Fruit fly (Drosophila melanogaster) whole organism, embryonic: Measurements from ENCODE around the gene CG42656.

ENCODE experiments used
- Abd-B ChIP-seq: fragments of 200-800 bp; sonication (Bioruptor generic); optimal IDR thresholded peaks from 2 replicates; lab custom pipeline; 2018; ENCODE audit warnings: missing biosample characterization, mild to moderate bottlenecking, missing genetic modification characterization, moderate library complexity
- Bgb ChIP-seq: fragments of 200-800 bp; sonication (Bioruptor generic); IDR thresholded peaks from 2 replicates; pipeline ENCODE4 v1.3.6; 2022; ENCODE audit warnings: missing biosample characterization, missing genetic modification characterization; ENCODE audit not compliant: partially characterized antibody
- CG10321 ChIP-seq: fragments of 200-800 bp; sonication (Bioruptor generic); IDR thresholded peaks from 2 replicates; pipeline ENCODE4 v1.3.6; 2022; ENCODE audit warnings: missing biosample characterization, missing genetic modification characterization
- CG10431 ChIP-seq: fragments of 200-800 bp; sonication (Bioruptor generic); optimal IDR thresholded peaks from 3 replicates; lab custom pipeline; 2018; ENCODE audit warnings: missing biosample characterization, mild to moderate bottlenecking, missing genetic modification characterization
- CG10959 ChIP-seq: fragments of 200-800 bp; sonication (Bioruptor generic); IDR thresholded peaks from 2 replicates; pipeline ENCODE4 v1.3.6; 2022; ENCODE audit warnings: missing biosample characterization, missing genetic modification characterization
- CG12659 ChIP-seq: fragments of 200-800 bp; sonication (Bioruptor generic); optimal IDR thresholded peaks from 3 replicates; lab custom pipeline; 2017; ENCODE audit warnings: mild to moderate bottlenecking, missing biosample characterization, missing genetic modification reagents, missing genetic modification characterization
- CG13296 ChIP-seq: fragments of 200-800 bp; sonication (Bioruptor generic); optimal IDR thresholded peaks from 3 replicates; lab custom pipeline; 2018; ENCODE audit warnings: missing biosample characterization, mild to moderate bottlenecking, missing genetic modification characterization
- CG15073 ChIP-seq: fragments of 200-800 bp; sonication (Bioruptor generic); optimal IDR thresholded peaks from 2 replicates; lab custom pipeline; 2016; ENCODE audit warnings: missing biosample characterization, missing genetic modification characterization
- CG15479 ChIP-seq: fragments of 200-800 bp; sonication (Bioruptor generic); optimal IDR thresholded peaks from 3 replicates; lab custom pipeline; 2019; ENCODE audit warnings: missing biosample characterization, mild to moderate bottlenecking, missing genetic modification characterization, moderate library complexity
- CG15514 ChIP-seq: fragments of 200-800 bp; sonication (Bioruptor generic); optimal IDR thresholded peaks from 3 replicates; lab custom pipeline; 2017; ENCODE audit warnings: missing biosample characterization, missing genetic modification characterization, mild to moderate bottlenecking, moderate library complexity, missing genetic modification reagents
- CG1603 ChIP-seq: fragments of 200-800 bp; sonication (Bioruptor generic); optimal IDR thresholded peaks from 2 replicates; lab custom pipeline; 2019; ENCODE audit warnings: missing biosample characterization, mild to moderate bottlenecking, missing genetic modification characterization, moderate library complexity
- CG17802 ChIP-seq: fragments of 200-800 bp; sonication (Bioruptor generic); optimal IDR thresholded peaks from 2 replicates; lab custom pipeline; 2018; ENCODE audit warnings: missing biosample characterization, mild to moderate bottlenecking, missing genetic modification characterization, moderate library complexity
- CG17912 ChIP-seq: fragments of 200-800 bp; sonication (Bioruptor generic); optimal IDR thresholded peaks from 2 replicates; lab custom pipeline; 2018; ENCODE audit warnings: missing biosample characterization, mild to moderate bottlenecking, missing genetic modification characterization
- CG31388 ChIP-seq: fragments of 200-800 bp; sonication (Bioruptor generic); optimal IDR thresholded peaks from 2 replicates; lab custom pipeline; 2016; ENCODE audit warnings: missing biosample characterization, missing genetic modification characterization
- CG32767 ChIP-seq: fragments of 200-800 bp; sonication (Bioruptor generic); IDR thresholded peaks from 2 replicates; pipeline ENCODE4 v1.3.6; 2022; ENCODE audit warnings: missing biosample characterization, missing genetic modification characterization
- CG3995 ChIP-seq: fragments of 200-800 bp; sonication (Bioruptor generic); optimal IDR thresholded peaks from 3 replicates; lab custom pipeline; 2016; ENCODE audit warnings: missing biosample characterization, missing genetic modification characterization
- CG6654 ChIP-seq: fragments of 200-800 bp; sonication (Bioruptor generic); optimal IDR thresholded peaks from 2 replicates; lab custom pipeline; 2017; ENCODE audit warnings: missing biosample characterization, mild to moderate bottlenecking, missing genetic modification characterization
- CG8281 ChIP-seq: fragments of 200-800 bp; sonication (Bioruptor generic); optimal IDR thresholded peaks from 2 replicates; lab custom pipeline; 2018; ENCODE audit warnings: missing biosample characterization, mild to moderate bottlenecking, missing genetic modification characterization, moderate library complexity
- CG9215 ChIP-seq: fragments of 200-800 bp; sonication (Bioruptor generic); IDR thresholded peaks from 2 replicates; pipeline ENCODE4 v1.3.6; 2022; ENCODE audit warnings: missing biosample characterization, missing genetic modification characterization
- CoRest ChIP-seq: fragments of 200-800 bp; sonication (Bioruptor generic); optimal IDR thresholded peaks from 3 replicates; lab custom pipeline; 2018; ENCODE audit warnings: missing biosample characterization, mild to moderate bottlenecking, missing genetic modification characterization, moderate library complexity
- D19A ChIP-seq: fragments of 200-800 bp; optimal IDR thresholded peaks from 3 replicates; lab custom pipeline; 2019; ENCODE audit warnings: missing biosample characterization, mild to moderate bottlenecking, missing genetic modification characterization, moderate library complexity
- Doc3 ChIP-seq: fragments of 200-800 bp; sonication (Bioruptor generic); IDR thresholded peaks from 3 replicates; pipeline ENCODE4 v1.3.6; 2022; ENCODE audit warnings: missing biosample characterization, missing genetic modification characterization; ENCODE audit not compliant: partially characterized antibody
- E2f2 ChIP-seq: fragments of 200-800 bp; sonication (Bioruptor generic); IDR thresholded peaks from 2 replicates; pipeline ENCODE4 v1.3.6; 2022; ENCODE audit warnings: missing biosample characterization, missing genetic modification characterization
- Ets65A ChIP-seq: fragments of 200-800 bp; sonication (Bioruptor generic); peaks from one replicate; lab custom pipeline; 2016; ENCODE audit warnings: missing biosample characterization, missing genetic modification characterization
- Ets97D ChIP-seq: fragments of 200-800 bp; sonication (Bioruptor generic); optimal IDR thresholded peaks from 3 replicates; lab custom pipeline; 2016; ENCODE audit warnings: missing biosample characterization, missing genetic modification characterization
- HLH4C ChIP-seq: fragments of 200-800 bp; sonication (Bioruptor generic); IDR thresholded peaks from 3 replicates; pipeline ENCODE4 v1.3.6; 2022; ENCODE audit warnings: missing biosample characterization, missing genetic modification characterization; ENCODE audit not compliant: partially characterized antibody
- Lhr ChIP-seq: fragments of 200-800 bp; sonication (Bioruptor generic); optimal IDR thresholded peaks from 3 replicates; lab custom pipeline; 2017; ENCODE audit warnings: mild to moderate bottlenecking, missing biosample characterization, missing genetic modification reagents, missing genetic modification characterization
- Pdp1 ChIP-seq, 2 experiments: fragments of 200-800 bp; sonication (Bioruptor generic); optimal IDR thresholded peaks; 3 replicates each; lab custom pipeline; 2016; ENCODE audit warnings: missing biosample characterization in 2 of 2, missing genetic modification characterization in 2 of 2, mild to moderate bottlenecking in 1 of 2, moderate library complexity in 1 of 2
- Poxn ChIP-seq: fragments of 200-800 bp; sonication (Bioruptor generic); IDR thresholded peaks from 2 replicates; pipeline ENCODE4 v1.3.6; 2022; ENCODE audit warnings: missing biosample characterization, missing genetic modification characterization
- Sin3A ChIP-seq: fragments of >200 bp; optimal IDR thresholded peaks from 2 replicates; lab custom pipeline; 2018
- Sry-δ ChIP-seq: fragments of 200-800 bp; sonication (Bioruptor generic); optimal IDR thresholded peaks from 2 replicates; lab custom pipeline; 2016; ENCODE audit warnings: missing biosample characterization, missing genetic modification characterization
- bab2 ChIP-seq: fragments of 200-800 bp; sonication (Bioruptor generic); optimal IDR thresholded peaks from 2 replicates; lab custom pipeline; 2016; ENCODE audit warnings: missing biosample characterization, missing genetic modification characterization
- bbx ChIP-seq: fragments of 200-800 bp; sonication (Bioruptor generic); IDR thresholded peaks from 2 replicates; pipeline ENCODE4 v1.3.6; 2022; ENCODE audit warnings: missing biosample characterization, missing genetic modification characterization; ENCODE audit not compliant: partially characterized antibody
- gfzf ChIP-seq: fragments of 200-800 bp; sonication (Bioruptor generic); optimal IDR thresholded peaks from 2 replicates; lab custom pipeline; 2016; ENCODE audit warnings: missing biosample characterization, mild to moderate bottlenecking, missing genetic modification characterization, moderate library complexity
- ham ChIP-seq: fragments of 200-800 bp; sonication (Bioruptor generic); IDR thresholded peaks from 2 replicates; pipeline ENCODE4 v1.3.6; 2022; ENCODE audit warnings: missing biosample characterization, missing genetic modification characterization
- hbn ChIP-seq: fragments of 200-800 bp; sonication (Bioruptor generic); IDR thresholded peaks from 2 replicates; pipeline ENCODE4 v1.3.6; 2022; ENCODE audit warnings: missing biosample characterization, missing genetic modification characterization; ENCODE audit not compliant: partially characterized antibody
- insv ChIP-seq, 2 experiments: fragments of 200-800 bp; sonication (Bioruptor generic); optimal IDR thresholded peaks; 3 replicates each; lab custom pipeline; 2016 to 2018; ENCODE audit warnings: missing biosample characterization in 2 of 2, missing genetic modification characterization in 2 of 2
- nmo ChIP-seq: fragments of 200-800 bp; sonication (Bioruptor generic); optimal IDR thresholded peaks from 2 replicates; lab custom pipeline; 2018; ENCODE audit warnings: missing biosample characterization, mild to moderate bottlenecking, missing genetic modification characterization, moderate library complexity
- pb ChIP-seq: fragments of 200-800 bp; sonication (Bioruptor generic); optimal IDR thresholded peaks from 3 replicates; lab custom pipeline; 2016; ENCODE audit warnings: missing biosample characterization, missing genetic modification characterization
- phol ChIP-seq: fragments of 200-800 bp; sonication (Bioruptor generic); optimal IDR thresholded peaks from 3 replicates; lab custom pipeline; 2018; ENCODE audit warnings: missing biosample characterization, mild to moderate bottlenecking, missing genetic modification characterization, moderate library complexity
- pita ChIP-seq: fragments of 200-800 bp; sonication (Bioruptor generic); optimal IDR thresholded peaks from 2 replicates; lab custom pipeline; 2017; ENCODE audit warnings: missing biosample characterization, mild to moderate bottlenecking, missing genetic modification characterization
- pzg ChIP-seq: fragments of 200-800 bp; sonication (Bioruptor generic); optimal IDR thresholded peaks from 3 replicates; lab custom pipeline; 2018; ENCODE audit warnings: missing biosample characterization, mild to moderate bottlenecking, missing genetic modification characterization, moderate library complexity
- row ChIP-seq: fragments of 200-800 bp; sonication (Bioruptor generic); IDR thresholded peaks from 3 replicates; pipeline ENCODE4 v1.3.6; 2022; ENCODE audit warnings: missing biosample characterization, missing genetic modification characterization
- sr ChIP-seq: fragments of 200-800 bp; sonication (Bioruptor generic); IDR thresholded peaks from 3 replicates; pipeline ENCODE4 v1.3.6; 2022; ENCODE audit warnings: missing biosample characterization, missing genetic modification characterization
- stwl ChIP-seq: fragments of 200-800 bp; sonication (Bioruptor generic); optimal IDR thresholded peaks from 3 replicates; lab custom pipeline; 2018; ENCODE audit warnings: missing biosample characterization, mild to moderate bottlenecking, missing genetic modification characterization, moderate library complexity
- trem ChIP-seq: fragments of 200-800 bp; optimal IDR thresholded peaks from 3 replicates; lab custom pipeline; 2019; ENCODE audit warnings: missing biosample characterization, mild to moderate bottlenecking, missing genetic modification characterization, moderate library complexity
- unpg ChIP-seq: fragments of 200-800 bp; sonication (Bioruptor generic); optimal IDR thresholded peaks from 3 replicates; lab custom pipeline; 2018; ENCODE audit warnings: missing biosample characterization, mild to moderate bottlenecking, missing genetic modification characterization, moderate library complexity
- wdn ChIP-seq: fragments of 200-800 bp; sonication (Bioruptor generic); IDR thresholded peaks from 2 replicates; pipeline ENCODE4 v1.3.6; 2022; ENCODE audit warnings: missing biosample characterization, missing genetic modification characterization

The CG42656 gene

dm6 chr3R:7530184-7530821 is 37.2 kb upstream of the CG42656 start, which contains the start of the genes Rtnl2 and alphaTub84D (continued):
- TF ChIP-seq CG10431 (GFP tag; lab: Kevin White, UChicago): no peak
- TF ChIP-seq insv (GFP tag; optimal IDR thresholded peaks at IDR 0.05; lab: Kevin White, UChicago): no peak
- TF ChIP-seq ham: no peak
- TF ChIP-seq row (GFP tag; lab: Robert Waterston, UW): peak; percentile 42; the same call in 2 of the 3 replicates
- TF ChIP-seq CG12659 (GFP tag; lab: Kevin White, UChicago): peak; percentile 9
- TF ChIP-seq wdn (GFP tag; lab: Robert Waterston, UW): no peak
- no peak for TF ChIP-seq CG9215 (GFP tag; lab: Robert Waterston, UW)
- TF ChIP-seq trem (tag; lab: Kevin White, UChicago): peak; percentile 36
- no peak for TF ChIP-seq unpg (GFP tag; lab: Kevin White, UChicago)
- peak; percentile 19 for TF ChIP-seq Sin3A (lab: Kevin White, UChicago)
- TF ChIP-seq CG6654 (GFP tag; lab: Kevin White, UChicago): no peak
- peak; percentile 19 for TF ChIP-seq Sry-δ
- TF ChIP-seq stwl: peak; percentile 56
- peak; percentile 29 for TF ChIP-seq phol
- TF ChIP-seq CG15073 (GFP tag; lab: Kevin White, UChicago): no peak
- peak; percentile 16 for TF ChIP-seq CG15514 (GFP tag; lab: Kevin White, UChicago)
- peak in 1 of 2 experiments; percentile 73 for TF ChIP-seq Pdp1 (GFP tag; optimal IDR thresholded peaks at IDR 0.05; lab: Kevin White, UChicago)
- no peak for TF ChIP-seq Poxn (GFP tag; lab: Robert Waterston, UW)
- TF ChIP-seq E2f2: peak; percentile 85
- no peak for TF ChIP-seq Doc3 (GFP tag; lab: Robert Waterston, UW)
- TF ChIP-seq CG8281 (tag; lab: Kevin White, UChicago): no peak
- 0 out of 2 replicates have a peak, but pooled peaks have one; percentile 23 for TF ChIP-seq bbx (GFP tag; lab: Robert Waterston, UW)
- peak; percentile 31 for TF ChIP-seq CoRest
- TF ChIP-seq CG1603 (tag; lab: Kevin White, UChicago): peak; percentile 12
- 0 out of 2 replicates have a peak, but pooled peaks have one; percentile 7 for TF ChIP-seq Bgb (GFP tag; lab: Robert Waterston, UW)
- peak; percentile 12 for TF ChIP-seq Lhr
- no peak for TF ChIP-seq CG10321 (GFP tag; lab: Robert Waterston, UW)
- no peak for TF ChIP-seq CG10959 (GFP tag; lab: Robert Waterston, UW)
- no peak for TF ChIP-seq bab2
- no peak for TF ChIP-seq sr (GFP tag; lab: Robert Waterston, UW)
- no peak for TF ChIP-seq Abd-B (GFP tag; lab: Kevin White, UChicago)
- no peak for TF ChIP-seq CG17912 (GFP tag; lab: Kevin White, UChicago)
- no peak for TF ChIP-seq D19A (tag; lab: Kevin White, UChicago)
- no peak for TF ChIP-seq CG13296 (GFP tag; lab: Kevin White, UChicago)
- TF ChIP-seq pita (GFP tag; lab: Kevin White, UChicago): no peak
- TF ChIP-seq CG17802 (tag; lab: Kevin White, UChicago): no peak
- peak; percentile 39 for TF ChIP-seq pzg
- TF ChIP-seq CG32767 (GFP tag; lab: Robert Waterston, UW): no peak
- TF ChIP-seq hbn (GFP tag; lab: Robert Waterston, UW): no peak
- TF ChIP-seq CG31388: no peak
- peak; percentile 13 for TF ChIP-seq Ets97D (GFP tag; lab: Kevin White, UChicago)
- peak; percentile 7 for TF ChIP-seq CG3995 (GFP tag; lab: Kevin White, UChicago)
- TF ChIP-seq Ets65A (GFP tag; lab: Kevin White, UChicago): peak; percentile 36
- TF ChIP-seq HLH4C (GFP tag; lab: Robert Waterston, UW): 0 out of 3 replicates have a peak, but pooled peaks have one; percentile 22
- no peak for TF ChIP-seq pb
- TF ChIP-seq gfzf (GFP tag; lab: Kevin White, UChicago): peak; percentile 77
- TF ChIP-seq CG15479 (GFP tag; lab: Kevin White, UChicago): peak; percentile 3
- peak; percentile 38 for TF ChIP-seq nmo
